Worm (Caenorhabditis elegans): ENCODE data around the gene Y40A1A.3.

ce11 chrX:1964411-1964810 is 33.4 kb downstream of the Y40A1A.3 start:
- no peak for TF ChIP-seq ceh-82 (tag; optimal IDR thresholded peaks at IDR 0.05)
- TF ChIP-seq tbx-2 (tag; optimal IDR thresholded peaks at IDR 0.05) = no peak
- TF ChIP-seq pha-4 (tag; optimal IDR thresholded peaks at IDR 0.05) = no peak
- TF ChIP-seq lin-39 (tag; optimal IDR thresholded peaks at IDR 0.05) = no peak
- TF ChIP-seq ztf-11 (tag; optimal IDR thresholded peaks at IDR 0.05) = no peak
- TF ChIP-seq aly-2 (tag; optimal IDR thresholded peaks at IDR 0.05) = no peak
- TF ChIP-seq ceh-28 (tag; optimal IDR thresholded peaks at IDR 0.05) = no peak

Data from whole organism, L3 larva.